Fruit fly (Drosophila melanogaster) whole organism, pupa: ENCODE measurements around the gene prd.

Source experiments
- CG12605 ChIP-seq: fragments of 200-800 bp; sonication (Bioruptor generic); IDR thresholded peaks from 2 replicates; pipeline ENCODE4 v1.3.6; 2022; ENCODE audit warnings: missing biosample characterization, missing genetic modification characterization
- CG13204 ChIP-seq: fragments of 200-800 bp; sonication (Bioruptor generic); optimal IDR thresholded peaks from 2 replicates; lab custom pipeline; 2018; ENCODE audit warnings: missing biosample characterization, mild to moderate bottlenecking, missing genetic modification characterization, moderate library complexity
- CG34367 ChIP-seq: fragments of 200-800 bp; sonication (Bioruptor generic); optimal IDR thresholded peaks from 2 replicates; lab custom pipeline; 2018; ENCODE audit warnings: missing biosample characterization, mild to moderate bottlenecking, missing genetic modification characterization
- CG4496 ChIP-seq: fragments of 200-800 bp; sonication (Bioruptor generic); IDR thresholded peaks from 3 replicates; pipeline ENCODE4 v1.3.6; 2022; ENCODE audit warnings: missing biosample characterization, missing genetic modification characterization
- CG8301 ChIP-seq: fragments of 200-800 bp; sonication (Bioruptor generic); optimal IDR thresholded peaks from 2 replicates; lab custom pipeline; 2018; ENCODE audit warnings: missing biosample characterization, mild to moderate bottlenecking, missing genetic modification characterization
- EcR ChIP-seq: fragments of 200-800 bp; sonication (Bioruptor generic); optimal IDR thresholded peaks from 3 replicates; lab custom pipeline; 2019; ENCODE audit warnings: missing biosample characterization, missing genetic modification characterization, mild to moderate bottlenecking, moderate library complexity, missing genetic modification reagents
- Ets98B ChIP-seq: fragments of 200-800 bp; sonication (Bioruptor generic); IDR thresholded peaks from 2 replicates; pipeline ENCODE4 v1.3.6; 2022; ENCODE audit warnings: missing biosample characterization, missing genetic modification characterization
- Snoo ChIP-seq: fragments of 200-800 bp; sonication (Bioruptor generic); optimal IDR thresholded peaks from 3 replicates; lab custom pipeline; 2017; ENCODE audit warnings: missing biosample characterization, mild to moderate bottlenecking, missing genetic modification characterization, inconsistent platforms

DNA sequence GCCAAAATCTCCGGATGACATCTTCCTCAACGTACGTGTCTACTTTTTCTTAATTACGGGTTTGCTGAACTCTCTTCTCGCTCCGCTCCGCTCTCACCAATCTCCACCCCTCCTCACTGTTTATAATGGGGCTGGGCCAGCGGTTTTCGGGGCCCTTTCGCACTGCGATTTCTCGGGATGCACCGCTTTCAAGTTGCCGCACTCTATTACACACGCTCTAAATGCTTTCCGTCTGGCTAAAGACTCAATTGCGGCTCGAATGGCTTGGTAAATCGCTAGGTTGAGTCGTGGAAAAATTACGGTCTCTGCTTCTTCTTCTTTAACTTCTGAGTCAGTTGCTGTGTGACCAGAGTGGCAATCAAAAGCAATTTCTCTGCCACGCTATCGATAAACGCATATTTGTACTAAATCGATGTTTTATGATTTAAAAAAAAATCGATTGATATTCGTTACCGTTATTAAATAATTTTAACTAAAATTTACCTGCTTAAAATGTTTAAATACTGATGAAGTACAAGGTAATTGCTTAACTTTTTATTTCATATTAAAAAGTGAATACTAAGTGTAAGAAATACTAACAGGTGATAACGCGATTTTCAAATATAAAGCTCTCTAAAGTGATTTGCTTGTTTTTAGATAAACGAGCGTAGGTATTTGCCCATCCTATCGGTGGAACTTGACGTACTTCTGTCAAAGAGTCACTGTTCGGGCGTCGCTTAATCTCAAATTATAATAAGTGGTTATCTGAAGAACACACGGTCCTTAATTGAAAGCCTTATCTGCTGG is 23.3 kb upstream of the prd start, which contains the start of the genes Rab6 and Phae1:
- TF ChIP-seq CG4496 (GFP tag; lab: Robert Waterston, UW) (no peak), Snoo (no peak), CG8301 (tag; lab: Kevin White, UChicago) (no peak), CG12605 (GFP tag; lab: Robert Waterston, UW) (no peak), CG13204 (GFP tag; lab: Kevin White, UChicago) (no peak), EcR (peak; percentile 90), Ets98B (GFP tag; lab: Robert Waterston, UW) (no peak), CG34367 (tag; lab: Kevin White, UChicago) (no peak)
